Fruit fly (Drosophila melanogaster): ENCODE data around the gene CG12746.

CG12746 gene

DNA sequence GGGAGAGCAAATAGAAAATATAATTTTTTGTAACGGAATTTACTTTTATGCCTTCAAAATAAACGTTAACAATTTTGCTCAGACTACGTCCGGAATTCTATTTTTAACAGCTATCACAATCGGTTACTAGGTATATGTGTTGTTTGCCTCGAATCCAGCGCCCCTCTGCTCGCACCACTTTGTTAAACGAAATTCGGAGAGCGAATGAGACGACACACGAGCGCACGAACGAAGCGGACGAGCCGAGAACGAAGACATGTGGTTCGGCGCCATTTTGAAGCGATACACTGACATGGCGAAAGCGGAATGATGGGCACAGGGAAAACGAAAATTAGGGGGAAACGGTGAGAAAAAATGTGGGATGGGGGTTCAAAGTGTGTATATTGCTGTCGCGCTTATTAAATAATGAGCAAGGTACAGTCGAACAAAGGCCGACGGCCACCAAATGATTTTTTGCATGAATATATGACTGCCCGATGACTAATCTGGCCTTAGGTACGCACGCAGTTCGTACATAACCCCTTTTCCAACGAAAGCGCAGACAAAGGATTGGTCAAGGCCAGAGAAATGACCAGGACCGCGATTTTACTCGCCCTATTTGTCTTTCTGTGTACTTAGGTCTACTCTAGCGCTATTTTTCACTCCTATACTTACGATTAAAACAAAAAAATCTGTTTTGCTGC is 35.8 kb downstream of the CG12746 start (continued):
- TF ChIP-seq MESR4 (GFP tag; optimal IDR thresholded peaks at IDR 0.05) (peak; percentile 95), nom (GFP tag; optimal IDR thresholded peaks at IDR 0.05) (peak; percentile 75), slou (GFP tag; optimal IDR thresholded peaks at IDR 0.05) (no peak), sens (GFP tag) (peak; percentile 71), ranshi (GFP tag; IDR thresholded peaks at IDR 0.05) (no peak), tx (GFP tag; optimal IDR thresholded peaks at IDR 0.05) (no peak), CG1024 (GFP tag; IDR thresholded peaks at IDR 0.05) (no peak), nerfin-1 (tag; optimal IDR thresholded peaks at IDR 0.05) (peak; percentile 78), exex (tag; optimal IDR thresholded peaks at IDR 0.05) (peak; percentile 14), corto (GFP tag; optimal IDR thresholded peaks at IDR 0.05) (peak; percentile 55), CG8359 (GFP tag; optimal IDR thresholded peaks at IDR 0.05; ENCODE audit: borderline replicate concordance) (no peak), CG6813 (GFP tag; optimal IDR thresholded peaks at IDR 0.05) (no peak), dm (GFP tag; optimal IDR thresholded peaks at IDR 0.05) (peak; percentile 95), wor (GFP tag; IDR thresholded peaks at IDR 0.05) (no peak), CG6791 (GFP tag; IDR thresholded peaks at IDR 0.05; ENCODE audit: partially characterized antibody) (no peak), chinmo (GFP tag; IDR thresholded peaks at IDR 0.05; ENCODE audit: partially characterized antibody) (no peak), CG17359 (tag; optimal IDR thresholded peaks at IDR 0.05) (no peak), onecut (GFP tag; IDR thresholded peaks at IDR 0.05) (peak; percentile 16; the same call in 1 of the 2 replicates), CG13123 (GFP tag; optimal IDR thresholded peaks at IDR 0.05) (no peak), Atf-2 (GFP tag; optimal IDR thresholded peaks at IDR 0.05) (no peak), sens-2 (GFP tag; IDR thresholded peaks at IDR 0.05) (no peak), ttk (GFP tag; IDR thresholded peaks at IDR 0.05) (no peak), Fer3 (tag; optimal IDR thresholded peaks at IDR 0.05) (peak; percentile 18), CG10543 (GFP tag; optimal IDR thresholded peaks at IDR 0.05) (peak; percentile 96), odd (GFP tag; optimal IDR thresholded peaks at IDR 0.05) (peak; percentile 21), CG1647 (GFP tag; optimal IDR thresholded peaks at IDR 0.05) (no peak), gro (GFP tag; optimal IDR thresholded peaks at IDR 0.05) (peak; percentile 49), CG33557 (GFP tag; optimal IDR thresholded peaks at IDR 0.05) (peak; percentile 18), H15 (GFP tag; IDR thresholded peaks at IDR 0.05) (no peak), ems (GFP tag; optimal IDR thresholded peaks at IDR 0.05) (no peak), CG7556 (GFP tag; optimal IDR thresholded peaks at IDR 0.05) (no peak), CHES-1-like (GFP tag; optimal IDR thresholded peaks at IDR 0.05) (peak; percentile 1), gce (GFP tag; IDR thresholded peaks at IDR 0.05) (no peak), Hr78 (GFP tag; optimal IDR thresholded peaks at IDR 0.05) (peak in 1 of 2 experiments; percentile 52), Hr3 (GFP tag; optimal IDR thresholded peaks at IDR 0.05) (no peak), yki (optimal IDR thresholded peaks at IDR 0.05) (no peak), Trl (optimal IDR thresholded peaks at IDR 0.05) (peak in 1 of 2 experiments; percentile 85), Trl (GFP tag; optimal IDR thresholded peaks at IDR 0.05) (peak; percentile 6), CG17829 (tag; optimal IDR thresholded peaks at IDR 0.05) (peak; percentile 63), pros (GFP tag; optimal IDR thresholded peaks at IDR 0.05) (peak; percentile 87), seq (GFP tag; IDR thresholded peaks at IDR 0.05) (no peak), Gsc (GFP tag; IDR thresholded peaks at IDR 0.05) (no peak), CG4328 (GFP tag; optimal IDR thresholded peaks at IDR 0.05) (peak; percentile 2), Stat92E (GFP tag; optimal IDR thresholded peaks at IDR 0.05) (peak in 1 of 3 experiments; percentile 17), Dfd (GFP tag; optimal IDR thresholded peaks at IDR 0.05) (no peak), knrl (GFP tag; IDR thresholded peaks at IDR 0.05; ENCODE audit: partially characterized antibody) (no peak), lola (GFP tag; optimal IDR thresholded peaks at IDR 0.05) (no peak), kah (GFP tag; optimal IDR thresholded peaks at IDR 0.05) (peak; percentile 46), CG17912 (GFP tag; optimal IDR thresholded peaks at IDR 0.05) (peak; percentile 85)

All from whole organism, embryonic.